ENCODE assay signal across 1 fruit fly cellular context in genomic region chr3R:23293066-23293777, dm6.
A peak's percentile ranks its signal among the peaks of the same experiment; 100 is the strongest.
TF ChIP-seq lines count a peak whose summit lies in the region.

No protein-coding gene starts in this region.

TF ChIP-seq in whole organism, embryonic, 481 proteins besides CTCF, POLR2A, EP300 and RAD21 (continued from another document and continues in another):
- TF ChIP-seq salm (tag; optimal IDR thresholded peaks at IDR 0.05; lab: Kevin White, UChicago) (no peak), Fer2 (tag; optimal IDR thresholded peaks at IDR 0.05; lab: Kevin White, UChicago) (no peak), CoRest (tag; optimal IDR thresholded peaks at IDR 0.05; lab: Kevin White, UChicago) (peak; percentile 21), CG8765 (GFP tag; IDR thresholded peaks at IDR 0.05; lab: Robert Waterston, UW) (no peak; the same call in 1 of the 2 replicates), D (optimal IDR thresholded peaks at IDR 0.05; lab: Kevin White, UChicago) (no peak), D (GFP tag; optimal IDR thresholded peaks at IDR 0.05; lab: Kevin White, UChicago) (peak; percentile 46), Drgx (GFP tag; IDR thresholded peaks at IDR 0.05; lab: Robert Waterston, UW) (peak; percentile 83), tx (GFP tag; optimal IDR thresholded peaks at IDR 0.05; lab: Kevin White, UChicago) (no peak), hth (optimal IDR thresholded peaks at IDR 0.05; lab: Kevin White, UChicago) (no peak), btn (GFP tag; optimal IDR thresholded peaks at IDR 0.05; lab: Kevin White, UChicago) (no peak), seq (GFP tag; IDR thresholded peaks at IDR 0.05; lab: Robert Waterston, UW) (no peak), amos (GFP tag; IDR thresholded peaks at IDR 0.05; lab: Robert Waterston, UW; ENCODE audit: partially characterized antibody) (peak; percentile 19; the same call in 1 of the 2 replicates), fd64A (GFP tag; optimal IDR thresholded peaks at IDR 0.05; lab: Kevin White, UChicago) (no peak), CG12391 (tag; optimal IDR thresholded peaks at IDR 0.05; lab: Kevin White, UChicago) (peak; percentile 68), cato (GFP tag; optimal IDR thresholded peaks at IDR 0.05; lab: Kevin White, UChicago; ENCODE audit: borderline replicate concordance) (peak; percentile 19), CG2678 (tag; optimal IDR thresholded peaks at IDR 0.05; lab: Kevin White, UChicago) (no peak), Adf1 (GFP tag; IDR thresholded peaks at IDR 0.05; lab: Robert Waterston, UW) (peak; percentile 70; the same call in 1 of the 2 replicates), zen2 (GFP tag; IDR thresholded peaks at IDR 0.05; lab: Robert Waterston, UW; ENCODE audit: partially characterized antibody) (no peak; the same call in 2 of the 3 replicates), CG12769 (tag; optimal IDR thresholded peaks at IDR 0.05; lab: Kevin White, UChicago) (no peak), Hr39 (optimal IDR thresholded peaks at IDR 0.05; lab: Kevin White, UChicago) (no peak), NK7.1 (GFP tag; optimal IDR thresholded peaks at IDR 0.05; lab: Kevin White, UChicago) (no peak), mld (GFP tag; IDR thresholded peaks at IDR 0.05; lab: Robert Waterston, UW; ENCODE audit: partially characterized antibody) (no peak), unpg (GFP tag; optimal IDR thresholded peaks at IDR 0.05; lab: Kevin White, UChicago) (peak; percentile 65), stc (GFP tag; IDR thresholded peaks at IDR 0.05; lab: Robert Waterston, UW) (peak; percentile 44; the same call in 1 of the 2 replicates), Dek (tag; optimal IDR thresholded peaks at IDR 0.05; lab: Kevin White, UChicago) (no peak), toy (GFP tag; IDR thresholded peaks at IDR 0.05; lab: Robert Waterston, UW) (no peak), tll (GFP tag; optimal IDR thresholded peaks at IDR 0.05; lab: Kevin White, UChicago) (no peak), BtbVII (GFP tag; optimal IDR thresholded peaks at IDR 0.05; lab: Kevin White, UChicago) (no peak), sima (GFP tag; optimal IDR thresholded peaks at IDR 0.05; lab: Kevin White, UChicago) (no peak), danr (GFP tag; IDR thresholded peaks at IDR 0.05; lab: Robert Waterston, UW) (no peak; the same call in 1 of the 2 replicates), jing (GFP tag; optimal IDR thresholded peaks at IDR 0.05; lab: Kevin White, UChicago) (peak; percentile 60), NC2β (GFP tag; optimal IDR thresholded peaks at IDR 0.05; lab: Kevin White, UChicago) (no peak), Oli (tag; optimal IDR thresholded peaks at IDR 0.05; lab: Kevin White, UChicago) (peak; percentile 38), Sry-δ (GFP tag; optimal IDR thresholded peaks at IDR 0.05; lab: Kevin White, UChicago) (no peak), CG17361 (GFP tag; IDR thresholded peaks at IDR 0.05; lab: Robert Waterston, UW) (peak; percentile 70), TFAM (GFP tag; optimal IDR thresholded peaks at IDR 0.05; lab: Kevin White, UChicago) (no peak), trh (GFP tag; optimal IDR thresholded peaks at IDR 0.05; lab: Kevin White, UChicago) (no peak), bigmax (GFP tag; optimal IDR thresholded peaks at IDR 0.05; lab: Kevin White, UChicago) (no peak), CG34224 (GFP tag; IDR thresholded peaks at IDR 0.05; lab: Robert Waterston, UW; ENCODE audit: partially characterized antibody) (peak; percentile 26; the same call in 1 of the 3 replicates), az2 (GFP tag; optimal IDR thresholded peaks at IDR 0.05; lab: Kevin White, UChicago) (peak; percentile 59), trem (tag; optimal IDR thresholded peaks at IDR 0.05; lab: Kevin White, UChicago) (peak; percentile 51), CG16863 (GFP tag; optimal IDR thresholded peaks at IDR 0.05; lab: Kevin White, UChicago) (no peak), Mrtf (GFP tag; IDR thresholded peaks at IDR 0.05; lab: Robert Waterston, UW) (no peak), tup (GFP tag; optimal IDR thresholded peaks at IDR 0.05; lab: Kevin White, UChicago) (no peak), CG10267 (tag; optimal IDR thresholded peaks at IDR 0.05; lab: Kevin White, UChicago) (peak; percentile 34), gce (GFP tag; IDR thresholded peaks at IDR 0.05; lab: Robert Waterston, UW) (0 out of 3 replicates have a peak, but pooled peaks have one; percentile 28), ERR (GFP tag; optimal IDR thresholded peaks at IDR 0.05; lab: Kevin White, UChicago) (no peak), Deaf1 (tag; optimal IDR thresholded peaks at IDR 0.05; lab: Kevin White, UChicago) (peak; percentile 95), ac (GFP tag; optimal IDR thresholded peaks at IDR 0.05; lab: Kevin White, UChicago) (no peak), B-H1 (GFP tag; IDR thresholded peaks at IDR 0.05; lab: Robert Waterston, UW) (peak; percentile 41; the same call in 2 of the 3 replicates), Dfd (GFP tag; optimal IDR thresholded peaks at IDR 0.05; lab: Kevin White, UChicago) (no peak), CG6683 (GFP tag; optimal IDR thresholded peaks at IDR 0.05; lab: Kevin White, UChicago) (no peak), CG31441 (GFP tag; IDR thresholded peaks at IDR 0.05; lab: Robert Waterston, UW) (peak; percentile 65), vnd (GFP tag; IDR thresholded peaks at IDR 0.05; lab: Robert Waterston, UW; ENCODE audit: partially characterized antibody) (no peak), Camta (GFP tag; optimal IDR thresholded peaks at IDR 0.05; lab: Kevin White, UChicago) (no peak), CG12299 (tag; optimal IDR thresholded peaks at IDR 0.05; lab: Kevin White, UChicago) (no peak), CG2120 (GFP tag; optimal IDR thresholded peaks at IDR 0.05; lab: Kevin White, UChicago) (no peak), Eip74EF (GFP tag; optimal IDR thresholded peaks at IDR 0.05; lab: Kevin White, UChicago) (no peak), CG1832 (GFP tag; optimal IDR thresholded peaks at IDR 0.05; lab: Kevin White, UChicago) (peak; percentile 70), CG10959 (GFP tag; IDR thresholded peaks at IDR 0.05; lab: Robert Waterston, UW) (peak; percentile 63), CG33557 (GFP tag; optimal IDR thresholded peaks at IDR 0.05; lab: Kevin White, UChicago) (no peak), mirr (GFP tag; optimal IDR thresholded peaks at IDR 0.05; lab: Kevin White, UChicago) (peak; percentile 76), caup (GFP tag; optimal IDR thresholded peaks at IDR 0.05; lab: Kevin White, UChicago; ENCODE audit: severe bottlenecking) (no peak), Doc2 (GFP tag; IDR thresholded peaks at IDR 0.05; lab: Robert Waterston, UW) (no peak), CG13624 (GFP tag; optimal IDR thresholded peaks at IDR 0.05; lab: Kevin White, UChicago) (no peak), CG11247 (GFP tag; IDR thresholded peaks at IDR 0.05; lab: Robert Waterston, UW) (peak; percentile 38; the same call in 1 of the 2 replicates), pho (GFP tag; optimal IDR thresholded peaks at IDR 0.05; lab: Kevin White, UChicago) (no peak), CG7372 (GFP tag; IDR thresholded peaks at IDR 0.05; lab: Robert Waterston, UW) (no peak), fd102C (GFP tag; optimal IDR thresholded peaks at IDR 0.05; lab: Kevin White, UChicago) (no peak), Hey (tag; optimal IDR thresholded peaks at IDR 0.05; lab: Kevin White, UChicago) (no peak), CG5953 (GFP tag; IDR thresholded peaks at IDR 0.05; lab: Robert Waterston, UW) (no peak), Aef1 (GFP tag; IDR thresholded peaks at IDR 0.05; lab: Robert Waterston, UW) (peak; percentile 56), CG14050 (GFP tag; IDR thresholded peaks at IDR 0.05; lab: Robert Waterston, UW) (peak; percentile 51; the same call in 2 of the 3 replicates), pnt (GFP tag; optimal IDR thresholded peaks at IDR 0.05; lab: Kevin White, UChicago) (no peak), dpn (GFP tag; optimal IDR thresholded peaks at IDR 0.05; lab: Kevin White, UChicago) (peak in 1 of 2 experiments; percentile 19), Spps (tag; optimal IDR thresholded peaks at IDR 0.05; lab: Kevin White, UChicago) (peak; percentile 33), luna (GFP tag; optimal IDR thresholded peaks at IDR 0.05; lab: Kevin White, UChicago) (no peak), disco-r (GFP tag; optimal IDR thresholded peaks at IDR 0.05; lab: Kevin White, UChicago) (no peak), CG18764 (GFP tag; optimal IDR thresholded peaks at IDR 0.05; lab: Kevin White, UChicago) (peak; percentile 1), unc-4 (GFP tag; IDR thresholded peaks at IDR 0.05; lab: Robert Waterston, UW; ENCODE audit: partially characterized antibody) (no peak), CG4404 (GFP tag; IDR thresholded peaks at IDR 0.05; lab: Robert Waterston, UW) (peak; percentile 54), so (GFP tag; IDR thresholded peaks at IDR 0.05; lab: Robert Waterston, UW) (no peak), Med (GFP tag; lab: Kevin White, UChicago) (peak; percentile 35), pzg (GFP tag; optimal IDR thresholded peaks at IDR 0.05; lab: Kevin White, UChicago) (no peak), NC2α (GFP tag; optimal IDR thresholded peaks at IDR 0.05; lab: Kevin White, UChicago) (no peak), Gsc (GFP tag; IDR thresholded peaks at IDR 0.05; lab: Robert Waterston, UW) (no peak), nerfin-2 (GFP tag; IDR thresholded peaks at IDR 0.05; lab: Robert Waterston, UW; ENCODE audit: partially characterized antibody) (no peak), CG13775 (GFP tag; optimal IDR thresholded peaks at IDR 0.05; lab: Kevin White, UChicago) (peak; percentile 56), nau (GFP tag; optimal IDR thresholded peaks at IDR 0.05; lab: Kevin White, UChicago) (no peak), kni (GFP tag; optimal IDR thresholded peaks at IDR 0.05; lab: Kevin White, UChicago) (peak; percentile 23), CG2712 (tag; optimal IDR thresholded peaks at IDR 0.05; lab: Kevin White, UChicago) (peak; percentile 85), CG12155 (GFP tag; optimal IDR thresholded peaks at IDR 0.05; lab: Kevin White, UChicago) (peak; percentile 15), Ets65A (GFP tag; lab: Kevin White, UChicago) (peak; percentile 62), repo (GFP tag; optimal IDR thresholded peaks at IDR 0.05; lab: Kevin White, UChicago) (no peak), sens-2 (GFP tag; IDR thresholded peaks at IDR 0.05; lab: Robert Waterston, UW) (no peak), Sox102F (GFP tag; optimal IDR thresholded peaks at IDR 0.05; lab: Kevin White, UChicago) (peak; percentile 61), CG12219 (GFP tag; optimal IDR thresholded peaks at IDR 0.05; lab: Kevin White, UChicago) (peak; percentile 40), fu2 (GFP tag; optimal IDR thresholded peaks at IDR 0.05; lab: Kevin White, UChicago) (no peak), Oaz (GFP tag; IDR thresholded peaks at IDR 0.05; lab: Robert Waterston, UW) (peak; percentile 15; the same call in 1 of the 2 replicates), Dp (GFP tag; optimal IDR thresholded peaks at IDR 0.05; lab: Kevin White, UChicago) (no peak), knrl (GFP tag; IDR thresholded peaks at IDR 0.05; lab: Robert Waterston, UW; ENCODE audit: partially characterized antibody) (no peak), fd3F (GFP tag; optimal IDR thresholded peaks at IDR 0.05; lab: Kevin White, UChicago) (no peak), CG8089 (GFP tag; optimal IDR thresholded peaks at IDR 0.05; lab: Kevin White, UChicago) (no peak), GATAe (GFP tag; conservative IDR thresholded peaks at IDR 0.05; lab: Robert Waterston, UW) (no peak), jumu (GFP tag; optimal IDR thresholded peaks at IDR 0.05; lab: Kevin White, UChicago) (no peak), ftz-f1 (GFP tag; optimal IDR thresholded peaks at IDR 0.05; lab: Kevin White, UChicago) (peak; percentile 15), Chrac-16 (GFP tag; optimal IDR thresholded peaks at IDR 0.05; lab: Kevin White, UChicago) (peak; percentile 45), Optix (GFP tag; IDR thresholded peaks at IDR 0.05; lab: Robert Waterston, UW) (no peak; the same call in 2 of the 3 replicates), jigr1 (GFP tag; IDR thresholded peaks at IDR 0.05; lab: Robert Waterston, UW) (no peak), tna (GFP tag; IDR thresholded peaks at IDR 0.05; lab: Robert Waterston, UW; ENCODE audit: partially characterized antibody) (peak; percentile 25; the same call in 1 of the 2 replicates), CG6689 (GFP tag; IDR thresholded peaks at IDR 0.05; lab: Robert Waterston, UW) (peak; percentile 73), Hand (GFP tag; optimal IDR thresholded peaks at IDR 0.05; lab: Kevin White, UChicago) (no peak), CG6791 (GFP tag; IDR thresholded peaks at IDR 0.05; lab: Robert Waterston, UW; ENCODE audit: partially characterized antibody) (no peak), rib (GFP tag; IDR thresholded peaks at IDR 0.05; lab: Robert Waterston, UW) (peak; percentile 37; the same call in 1 of the 2 replicates), CG11456 (GFP tag; IDR thresholded peaks at IDR 0.05; lab: Robert Waterston, UW) (0 out of 3 replicates have a peak, but pooled peaks have one; percentile 46), en (GFP tag; optimal IDR thresholded peaks at IDR 0.05; lab: Kevin White, UChicago) (no peak), sim (GFP tag; IDR thresholded peaks at IDR 0.05; lab: Robert Waterston, UW) (peak; percentile 64; the same call in 1 of the 2 replicates), CG8944 (GFP tag; optimal IDR thresholded peaks at IDR 0.05; lab: Kevin White, UChicago) (no peak), pros (GFP tag; optimal IDR thresholded peaks at IDR 0.05; lab: Kevin White, UChicago) (no peak), Taf1 (GFP tag; IDR thresholded peaks at IDR 0.05; lab: Robert Waterston, UW) (no peak), CG7357 (GFP tag; IDR thresholded peaks at IDR 0.05; lab: Robert Waterston, UW) (no peak), Meics (GFP tag; optimal IDR thresholded peaks at IDR 0.05; lab: Kevin White, UChicago) (peak; percentile 11), CG9817 (tag; optimal IDR thresholded peaks at IDR 0.05; lab: Kevin White, UChicago) (no peak), CG9797 (GFP tag; optimal IDR thresholded peaks at IDR 0.05; lab: Kevin White, UChicago) (no peak), oc (tag; optimal IDR thresholded peaks at IDR 0.05; lab: Kevin White, UChicago) (no peak), CG2199 (GFP tag; IDR thresholded peaks at IDR 0.05; lab: Robert Waterston, UW) (no peak), CG4328 (GFP tag; optimal IDR thresholded peaks at IDR 0.05; lab: Kevin White, UChicago) (no peak), Blimp-1 (GFP tag; optimal IDR thresholded peaks at IDR 0.05; lab: Kevin White, UChicago) (peak; percentile 65), CG6175 (GFP tag; IDR thresholded peaks at IDR 0.05; lab: Robert Waterston, UW) (no peak), onecut (GFP tag; IDR thresholded peaks at IDR 0.05; lab: Robert Waterston, UW) (no peak), CG15011 (GFP tag; optimal IDR thresholded peaks at IDR 0.05; lab: Kevin White, UChicago) (no peak), CG8290 (GFP tag; optimal IDR thresholded peaks at IDR 0.05; lab: Kevin White, UChicago) (peak; percentile 22), CG8290 (tag; optimal IDR thresholded peaks at IDR 0.05; lab: Kevin White, UChicago) (no peak)
